Worm (Caenorhabditis elegans) whole organism, midembryonic: ENCODE data around the gene Y116F11A.6.

Source experiments
- T22C8.4 ChIP-seq: fragments of 200-800 bp; sonication (Bioruptor generic); IDR thresholded peaks from 2 replicates; pipeline ENCODE4 v1.3.6; 2022; ENCODE audit warnings: missing genetic modification characterization, missing compliant biosample characterization
- cog-1 ChIP-seq: sonication (generic microtip); optimal IDR thresholded peaks from 2 replicates; lab custom pipeline; 2016; ENCODE audit warnings: missing genetic modification characterization, missing compliant biosample characterization
- flt-1 ChIP-seq: fragments of 200-800 bp; sonication (Bioruptor generic); IDR thresholded peaks from 2 replicates; pipeline ENCODE4 v1.3.6; 2022; ENCODE audit warnings: missing genetic modification characterization, missing compliant biosample characterization
- klf-2 ChIP-seq: fragments of 200-800 bp; sonication (Bioruptor generic); conservative IDR thresholded peaks from 2 replicates; pipeline ENCODE4 v1.3.6; 2022; ENCODE audit warnings: missing genetic modification reagents, missing genetic modification characterization, missing compliant biosample characterization
- med-1 ChIP-seq: sonication (generic microtip); optimal IDR thresholded peaks from 2 replicates; lab custom pipeline; 2017; ENCODE audit warnings: missing genetic modification characterization, mild to moderate bottlenecking, missing compliant biosample characterization, antibody characterized with exemption, missing genetic modification reagents; ENCODE audit not compliant: insufficient read depth
- ref-1 ChIP-seq: fragments of 200-800 bp; sonication (Bioruptor generic); conservative IDR thresholded peaks from 2 replicates; pipeline ENCODE4 v1.3.6; 2022; ENCODE audit warnings: missing genetic modification reagents, missing genetic modification characterization, missing compliant biosample characterization
- tab-1 ChIP-seq: fragments of 200-800 bp; sonication (Bioruptor generic); IDR thresholded peaks from 2 replicates; pipeline ENCODE4 v1.3.6; 2022; ENCODE audit warnings: missing genetic modification characterization, missing compliant biosample characterization
- ztf-23 ChIP-seq: fragments of 200-800 bp; sonication (Bioruptor generic); IDR thresholded peaks from 2 replicates; pipeline ENCODE4 v1.3.6; 2022; ENCODE audit warnings: missing genetic modification reagents, missing genetic modification characterization, missing compliant biosample characterization
- ztf-29 ChIP-seq: fragments of 200-800 bp; sonication (Bioruptor generic); IDR thresholded peaks from 2 replicates; pipeline ENCODE4 v1.3.6; 2022; ENCODE audit warnings: missing genetic modification reagents, missing genetic modification characterization, missing compliant biosample characterization

Gene Y116F11A.6

ce11 chrV:19719253-19719652 is at the start of gene Y116F11A.6:
TSS of gene Y116F11A.6 (plus strand) at chrV:19719553.
- TF ChIP-seq T22C8.4 (GFP tag; lab: Robert Waterston, UW) (no peak), ztf-23 (GFP tag; lab: Robert Waterston, UW) (no peak), med-1 (GFP tag; lab: Kevin White, UChicago) (no peak), cog-1 (tag; lab: Kevin White, UChicago) (no peak)

DNA sequence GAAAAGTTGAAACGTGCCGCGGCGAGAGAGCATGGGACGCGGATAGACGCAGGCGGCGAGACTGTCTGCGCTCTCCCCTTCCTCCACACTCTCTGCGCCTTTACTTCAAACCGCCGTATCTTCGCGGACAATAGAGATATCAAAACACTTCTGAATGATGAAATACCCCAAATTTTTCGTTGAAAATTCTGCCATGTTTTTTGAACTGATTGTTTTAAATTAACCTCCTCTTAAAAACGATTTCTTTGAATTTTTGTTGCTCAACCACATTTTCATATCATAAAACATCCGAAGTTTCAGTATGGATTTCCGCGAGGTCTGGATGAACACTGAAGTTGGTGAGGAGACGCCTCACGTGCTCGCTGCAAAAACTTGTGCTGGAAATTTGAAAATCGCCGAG is 49.4 kb upstream of the Y116F11A.6 start, which contains the start of gene Y43F8C.11:
Gene Y43F8C.11, plus strand, starts transcription at position 301 of the 400 bp plus-strand sequence.
- TF ChIP-seq ztf-29 (GFP tag; lab: Robert Waterston, UW), result no peak
- no peak for TF ChIP-seq ztf-23 (GFP tag; lab: Robert Waterston, UW)
- TF ChIP-seq ref-1 (GFP tag; lab: Robert Waterston, UW), result no peak
- no peak for TF ChIP-seq klf-2 (GFP tag; lab: Robert Waterston, UW)
- TF ChIP-seq tab-1, result no peak
- TF ChIP-seq flt-1 (GFP tag; lab: Robert Waterston, UW), result no peak
- no peak for TF ChIP-seq med-1 (GFP tag; lab: Kevin White, UChicago)
- no peak for TF ChIP-seq cog-1 (tag; lab: Kevin White, UChicago)
- no peak for TF ChIP-seq T22C8.4 (GFP tag; lab: Robert Waterston, UW)

DNA sequence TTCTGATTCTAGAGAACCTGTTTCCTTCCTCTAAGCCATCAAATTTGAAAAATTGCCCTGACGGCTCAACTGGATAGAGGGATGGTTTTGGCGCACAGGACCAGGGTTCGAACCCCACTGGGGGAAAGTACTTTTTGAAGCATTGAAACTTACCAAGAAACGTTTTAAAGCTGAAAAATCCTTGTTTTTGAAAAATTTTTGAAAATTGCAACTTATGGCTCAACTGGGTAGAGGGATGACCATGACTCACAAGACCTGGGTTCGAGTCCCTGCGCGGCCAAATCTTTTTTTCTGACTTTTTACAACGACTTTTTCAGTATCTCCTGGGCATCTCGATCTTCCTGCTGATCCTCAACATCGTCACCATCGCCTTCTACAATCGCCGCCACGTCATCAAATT is 48.5 kb upstream of the Y116F11A.6 start:
- TF ChIP-seq med-1 (GFP tag; lab: Kevin White, UChicago), result no peak
- TF ChIP-seq T22C8.4 (GFP tag; lab: Robert Waterston, UW), result no peak
- no peak for TF ChIP-seq tab-1
- no peak for TF ChIP-seq flt-1 (GFP tag; lab: Robert Waterston, UW)
- no peak for TF ChIP-seq ztf-29 (GFP tag; lab: Robert Waterston, UW)
- TF ChIP-seq klf-2 (GFP tag; lab: Robert Waterston, UW), result no peak
- no peak for TF ChIP-seq cog-1 (tag; lab: Kevin White, UChicago)
- TF ChIP-seq ref-1 (GFP tag; lab: Robert Waterston, UW), result no peak

DNA sequence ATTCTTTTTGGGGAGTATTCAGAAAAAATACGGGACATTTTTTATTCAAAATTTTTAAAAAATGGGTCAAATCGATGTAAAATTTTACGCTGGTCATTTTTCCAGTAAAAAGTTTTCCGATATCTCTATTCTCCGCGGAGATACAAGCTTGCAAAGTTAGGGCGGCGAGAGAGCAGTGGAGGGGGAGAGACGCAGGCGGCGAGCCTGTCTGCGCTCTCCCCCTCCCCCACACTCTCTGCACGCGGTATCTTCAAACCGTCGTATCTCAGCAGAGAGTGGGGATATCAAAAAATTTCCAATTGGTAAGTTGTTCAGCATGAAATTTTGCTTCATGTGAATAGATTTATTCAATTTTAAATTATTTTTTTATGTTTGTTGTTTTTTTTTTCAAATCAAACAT is 47.5 kb upstream of the Y116F11A.6 start:
- no peak for TF ChIP-seq ztf-23 (GFP tag; lab: Robert Waterston, UW)
- TF ChIP-seq flt-1 (GFP tag; lab: Robert Waterston, UW), result no peak
- TF ChIP-seq T22C8.4 (GFP tag; lab: Robert Waterston, UW), result no peak

DNA sequence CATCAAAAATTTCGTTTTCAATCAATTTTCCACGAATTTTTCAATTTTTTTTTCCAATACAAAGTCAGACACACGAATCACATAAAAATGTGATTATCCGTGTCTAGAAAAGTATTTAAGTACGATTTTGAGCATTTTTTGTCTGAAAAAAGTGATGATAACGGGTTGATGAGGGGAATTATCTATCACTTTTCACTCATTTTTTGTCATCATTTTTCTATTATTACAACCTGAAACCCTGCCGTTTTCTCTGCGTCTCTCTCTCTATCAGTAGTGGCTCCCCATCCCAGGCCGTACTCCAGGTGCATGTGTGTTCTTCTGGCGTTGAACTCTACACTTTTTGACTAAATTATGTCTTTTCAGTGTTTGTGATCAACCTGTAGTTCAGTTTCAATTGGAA is 47.0 kb upstream of the Y116F11A.6 start:
- TF ChIP-seq ref-1 (GFP tag; lab: Robert Waterston, UW), result no peak
- no peak for TF ChIP-seq T22C8.4 (GFP tag; lab: Robert Waterston, UW)
- no peak for TF ChIP-seq med-1 (GFP tag; lab: Kevin White, UChicago)
- TF ChIP-seq ztf-23 (GFP tag; lab: Robert Waterston, UW), result no peak
- TF ChIP-seq ztf-29 (GFP tag; lab: Robert Waterston, UW), result no peak
- no peak for TF ChIP-seq tab-1
- no peak for TF ChIP-seq klf-2 (GFP tag; lab: Robert Waterston, UW)
- TF ChIP-seq cog-1 (tag; lab: Kevin White, UChicago), result no peak
- TF ChIP-seq flt-1 (GFP tag; lab: Robert Waterston, UW), result no peak

ce11 chrV:19673298-19673903 is 46.0 kb upstream of the Y116F11A.6 start:
- TF ChIP-seq ref-1 (GFP tag; lab: Robert Waterston, UW), result no peak
- no peak for TF ChIP-seq med-1 (GFP tag; lab: Kevin White, UChicago)
- TF ChIP-seq cog-1 (tag; lab: Kevin White, UChicago), result no peak
- no peak for TF ChIP-seq ztf-23 (GFP tag; lab: Robert Waterston, UW)
- TF ChIP-seq T22C8.4 (GFP tag; lab: Robert Waterston, UW), result no peak
- TF ChIP-seq tab-1, result no peak
- no peak for TF ChIP-seq ztf-29 (GFP tag; lab: Robert Waterston, UW)
- no peak for TF ChIP-seq klf-2 (GFP tag; lab: Robert Waterston, UW)
- no peak for TF ChIP-seq flt-1 (GFP tag; lab: Robert Waterston, UW)

- TF ChIP-seq tab-1 (no peak), cog-1 (tag; lab: Kevin White, UChicago) (no peak), T22C8.4 (GFP tag; lab: Robert Waterston, UW) (no peak), klf-2 (GFP tag; lab: Robert Waterston, UW) (no peak), flt-1 (GFP tag; lab: Robert Waterston, UW) (no peak), med-1 (GFP tag; lab: Kevin White, UChicago) (no peak), ztf-29 (GFP tag; lab: Robert Waterston, UW) (no peak), ref-1 (GFP tag; lab: Robert Waterston, UW) (no peak), ztf-23 (GFP tag; lab: Robert Waterston, UW) (no peak)
These were observed 44.8 kb upstream of the Y116F11A.6 start, which contains the start of gene mrp-7 for ce11 chrV:19674543-19674942. TSS of gene mrp-7 (plus strand) at chrV:19674843.

DNA sequence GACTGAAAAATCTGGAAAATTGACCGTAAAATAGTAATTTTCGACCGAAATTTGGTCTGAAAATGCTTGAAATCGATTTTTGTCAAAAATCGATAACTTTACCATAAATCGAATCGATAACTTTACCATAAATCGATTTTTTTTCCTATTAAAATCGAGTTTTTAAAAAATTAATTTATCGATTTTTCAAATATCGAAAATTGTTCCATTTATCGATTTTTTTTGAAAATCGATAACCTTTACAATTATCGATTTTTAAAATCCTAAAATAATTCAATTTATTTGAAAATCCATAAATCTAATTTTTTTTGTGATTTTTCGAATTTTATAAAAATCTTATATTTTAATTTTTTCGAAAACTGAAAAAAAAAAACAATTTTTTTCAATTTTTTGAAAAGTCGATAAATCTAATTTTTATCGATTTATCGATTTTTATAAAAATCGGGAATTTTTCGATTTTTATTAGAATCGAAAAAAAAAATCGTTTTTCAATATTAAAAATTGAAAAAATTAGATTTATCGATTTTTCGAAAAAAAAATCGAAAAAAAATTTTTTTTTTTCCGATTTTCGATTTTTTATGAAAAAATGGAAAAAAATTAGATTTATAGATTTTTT is 28.0 kb upstream of the Y116F11A.6 start:
- no peak for TF ChIP-seq klf-2 (GFP tag; lab: Robert Waterston, UW)
- TF ChIP-seq tab-1, result no peak
- TF ChIP-seq ztf-29 (GFP tag; lab: Robert Waterston, UW), result no peak
- no peak for TF ChIP-seq med-1 (GFP tag; lab: Kevin White, UChicago)
- no peak for TF ChIP-seq ztf-23 (GFP tag; lab: Robert Waterston, UW)
- TF ChIP-seq flt-1 (GFP tag; lab: Robert Waterston, UW), result no peak
- no peak for TF ChIP-seq ref-1 (GFP tag; lab: Robert Waterston, UW)
- TF ChIP-seq T22C8.4 (GFP tag; lab: Robert Waterston, UW), result peak; percentile 76

ce11 chrV:19691954-19692353 is 27.4 kb upstream of the Y116F11A.6 start:
- TF ChIP-seq ztf-29 (GFP tag; lab: Robert Waterston, UW) (no peak), cog-1 (tag; lab: Kevin White, UChicago) (no peak), tab-1 (no peak), ref-1 (GFP tag; lab: Robert Waterston, UW) (no peak), ztf-23 (GFP tag; lab: Robert Waterston, UW) (no peak), T22C8.4 (GFP tag; lab: Robert Waterston, UW) (peak; percentile 55), klf-2 (GFP tag; lab: Robert Waterston, UW) (no peak)
